Fruit fly (Drosophila melanogaster) whole organism, embryonic: Measurements from ENCODE around the gene CG8326.

Experiments
- ATbp ChIP-seq: fragments of 200-800 bp; sonication (Bioruptor generic); optimal IDR thresholded peaks from 2 replicates; lab custom pipeline; 2017; ENCODE audit warnings: missing biosample characterization, mild to moderate bottlenecking, missing genetic modification characterization, missing genetic modification reagents
- Antp ChIP-seq: fragments of 200-800 bp; sonication (Bioruptor generic); optimal IDR thresholded peaks from 3 replicates; lab custom pipeline; 2016; ENCODE audit warnings: missing biosample characterization, missing genetic modification characterization
- Asciz ChIP-seq: fragments of 200-800 bp; sonication (Bioruptor generic); optimal IDR thresholded peaks from 2 replicates; lab custom pipeline; 2017; ENCODE audit warnings: missing biosample characterization, mild to moderate bottlenecking, missing genetic modification characterization, missing genetic modification reagents
- CG10147 ChIP-seq: fragments of 200-800 bp; sonication (Bioruptor generic); optimal IDR thresholded peaks from 2 replicates; lab custom pipeline; 2019; ENCODE audit warnings: missing biosample characterization, mild to moderate bottlenecking, missing genetic modification characterization, moderate library complexity
- CG12155 ChIP-seq: fragments of 200-800 bp; sonication (Bioruptor generic); optimal IDR thresholded peaks from 3 replicates; lab custom pipeline; 2016; ENCODE audit warnings: missing biosample characterization, missing genetic modification characterization
- CG12219 ChIP-seq: fragments of 200-800 bp; sonication (Bioruptor generic); optimal IDR thresholded peaks from 3 replicates; lab custom pipeline; 2018; ENCODE audit warnings: missing biosample characterization, mild to moderate bottlenecking, missing genetic modification characterization
- CG12744 ChIP-seq: fragments of 200-800 bp; sonication (Bioruptor generic); optimal IDR thresholded peaks from 2 replicates; lab custom pipeline; 2016; ENCODE audit warnings: missing biosample characterization, missing genetic modification characterization
- CG13296 ChIP-seq: fragments of 200-800 bp; sonication (Bioruptor generic); optimal IDR thresholded peaks from 3 replicates; lab custom pipeline; 2018; ENCODE audit warnings: missing biosample characterization, mild to moderate bottlenecking, missing genetic modification characterization
- CG13424 ChIP-seq: fragments of 200-800 bp; sonication (Bioruptor generic); optimal IDR thresholded peaks from 2 replicates; lab custom pipeline; 2019; ENCODE audit warnings: missing biosample characterization, mild to moderate bottlenecking, missing genetic modification characterization, moderate library complexity
- CG17186 ChIP-seq: fragments of 200-800 bp; sonication (Bioruptor generic); optimal IDR thresholded peaks from 3 replicates; lab custom pipeline; 2017; ENCODE audit warnings: missing biosample characterization, missing genetic modification reagents, missing genetic modification characterization
- CG17802 ChIP-seq: fragments of 200-800 bp; sonication (Bioruptor generic); optimal IDR thresholded peaks from 2 replicates; lab custom pipeline; 2018; ENCODE audit warnings: missing biosample characterization, mild to moderate bottlenecking, missing genetic modification characterization, moderate library complexity
- CG18476 ChIP-seq: fragments of 200-800 bp; sonication (Bioruptor generic); optimal IDR thresholded peaks from 2 replicates; lab custom pipeline; 2016; ENCODE audit warnings: missing biosample characterization, mild to moderate bottlenecking, missing genetic modification characterization
- CG2116 ChIP-seq: fragments of 200-800 bp; sonication (Bioruptor generic); optimal IDR thresholded peaks from 3 replicates; lab custom pipeline; 2018; ENCODE audit warnings: missing biosample characterization, mild to moderate bottlenecking, missing genetic modification characterization
- CG2199 ChIP-seq: fragments of 200-800 bp; sonication (Bioruptor generic); IDR thresholded peaks from 3 replicates; pipeline ENCODE4 v1.3.6; 2022; ENCODE audit warnings: missing biosample characterization, missing genetic modification characterization
- CG30431 ChIP-seq: fragments of 200-800 bp; sonication (Bioruptor generic); optimal IDR thresholded peaks from 2 replicates; lab custom pipeline; 2017; ENCODE audit warnings: missing biosample characterization, missing genetic modification characterization
- CG3065 ChIP-seq: fragments of 200-800 bp; sonication (Bioruptor generic); optimal IDR thresholded peaks from 2 replicates; lab custom pipeline; 2016; ENCODE audit warnings: missing biosample characterization, missing genetic modification characterization
- CG31365 ChIP-seq: fragments of 200-800 bp; sonication (Bioruptor generic); optimal IDR thresholded peaks from 2 replicates; lab custom pipeline; 2018; ENCODE audit warnings: missing biosample characterization, mild to moderate bottlenecking, missing genetic modification characterization
- CG34224 ChIP-seq: fragments of 200-800 bp; sonication (Bioruptor generic); IDR thresholded peaks from 3 replicates; pipeline ENCODE4 v1.3.6; 2022; ENCODE audit warnings: missing biosample characterization, missing genetic modification characterization; ENCODE audit not compliant: partially characterized antibody
- CG4282 ChIP-seq: fragments of 200-800 bp; sonication (Bioruptor generic); optimal IDR thresholded peaks from 2 replicates; lab custom pipeline; 2016; ENCODE audit warnings: missing biosample characterization, missing genetic modification characterization
- CG4328 ChIP-seq: fragments of 200-800 bp; sonication (Bioruptor generic); optimal IDR thresholded peaks from 3 replicates; lab custom pipeline; 2017; ENCODE audit warnings: missing biosample characterization, missing genetic modification reagents, missing genetic modification characterization
- CG5180 ChIP-seq: fragments of 200-800 bp; sonication (Bioruptor generic); optimal IDR thresholded peaks from 3 replicates; lab custom pipeline; 2017; ENCODE audit warnings: missing biosample characterization, missing genetic modification characterization, mild to moderate bottlenecking, moderate library complexity, missing genetic modification reagents
- CG7928 ChIP-seq: fragments of 200-800 bp; sonication (Bioruptor generic); optimal IDR thresholded peaks from 2 replicates; lab custom pipeline; 2017; ENCODE audit warnings: missing biosample characterization, mild to moderate bottlenecking, missing genetic modification characterization
- CG8924 ChIP-seq: fragments of 200-800 bp; optimal IDR thresholded peaks from 3 replicates; lab custom pipeline; 2019; ENCODE audit warnings: missing biosample characterization, mild to moderate bottlenecking, missing genetic modification characterization, moderate library complexity
- Dek ChIP-seq: fragments of 200-800 bp; sonication (Bioruptor generic); optimal IDR thresholded peaks from 3 replicates; lab custom pipeline; 2019; ENCODE audit warnings: missing biosample characterization, mild to moderate bottlenecking, missing genetic modification characterization, moderate library complexity
- Dp ChIP-seq: fragments of 200-800 bp; sonication (Bioruptor generic); optimal IDR thresholded peaks from 2 replicates; lab custom pipeline; 2018; ENCODE audit warnings: missing biosample characterization, mild to moderate bottlenecking, missing genetic modification characterization, moderate library complexity
- Dref ChIP-seq: fragments of 200-800 bp; sonication (Bioruptor generic); IDR thresholded peaks from 2 replicates; pipeline ENCODE4 v1.3.6; 2022; ENCODE audit warnings: missing biosample characterization, missing genetic modification characterization
- Fer1 ChIP-seq: fragments of 200-800 bp; sonication (Bioruptor generic); optimal IDR thresholded peaks from 2 replicates; lab custom pipeline; 2017; ENCODE audit warnings: missing biosample characterization, mild to moderate bottlenecking, missing genetic modification characterization
- HLH3B ChIP-seq: fragments of 200-800 bp; sonication (Bioruptor generic); IDR thresholded peaks from 2 replicates; pipeline ENCODE4 v1.3.6; 2022; ENCODE audit warnings: missing biosample characterization, missing genetic modification characterization
- Hmr ChIP-seq: fragments of 200-800 bp; sonication (Bioruptor generic); optimal IDR thresholded peaks from 3 replicates; lab custom pipeline; 2017; ENCODE audit warnings: mild to moderate bottlenecking, missing biosample characterization, missing genetic modification reagents, missing genetic modification characterization
- MESR4 ChIP-seq: fragments of 200-800 bp; sonication (Bioruptor generic); optimal IDR thresholded peaks from 2 replicates; lab custom pipeline; 2018; ENCODE audit warnings: missing biosample characterization, mild to moderate bottlenecking, missing genetic modification characterization, moderate library complexity
- MTF-1 ChIP-seq: fragments of 200-800 bp; sonication (Bioruptor generic); optimal IDR thresholded peaks from 2 replicates; lab custom pipeline; 2018; ENCODE audit warnings: missing biosample characterization, mild to moderate bottlenecking, missing genetic modification characterization, borderline replicate concordance
- NK7.1 ChIP-seq: fragments of 200-800 bp; sonication (Bioruptor generic); optimal IDR thresholded peaks from 3 replicates; lab custom pipeline; 2016; ENCODE audit warnings: missing biosample characterization, missing genetic modification characterization
- Poxn ChIP-seq: fragments of 200-800 bp; sonication (Bioruptor generic); IDR thresholded peaks from 2 replicates; pipeline ENCODE4 v1.3.6; 2022; ENCODE audit warnings: missing biosample characterization, missing genetic modification characterization
- Usf ChIP-seq: fragments of 200-800 bp; sonication (Bioruptor generic); optimal IDR thresholded peaks from 2 replicates; lab custom pipeline; 2017; ENCODE audit warnings: missing genotype, missing biosample characterization, missing genetic modification characterization
- bab2 ChIP-seq: fragments of 200-800 bp; sonication (Bioruptor generic); optimal IDR thresholded peaks from 2 replicates; lab custom pipeline; 2016; ENCODE audit warnings: missing biosample characterization, missing genetic modification characterization
- bigmax ChIP-seq: fragments of 200-800 bp; sonication (Bioruptor generic); optimal IDR thresholded peaks from 2 replicates; lab custom pipeline; 2018; ENCODE audit warnings: missing biosample characterization, mild to moderate bottlenecking, missing genetic modification characterization
- fru ChIP-seq: fragments of >200 bp; optimal IDR thresholded peaks from 2 replicates; lab custom pipeline; 2017
- fu2 ChIP-seq: fragments of 200-800 bp; sonication (Bioruptor generic); optimal IDR thresholded peaks from 2 replicates; lab custom pipeline; 2016; ENCODE audit warnings: missing biosample characterization, missing genetic modification characterization
- gem ChIP-seq: fragments of 200-800 bp; sonication (Bioruptor generic); optimal IDR thresholded peaks from 2 replicates; lab custom pipeline; 2019; ENCODE audit warnings: missing biosample characterization, mild to moderate bottlenecking, missing genetic modification characterization, moderate library complexity
- grn ChIP-seq: fragments of 200-800 bp; sonication (Bioruptor generic); optimal IDR thresholded peaks from 3 replicates; lab custom pipeline; 2017; ENCODE audit warnings: missing biosample characterization, missing genetic modification characterization
- ind ChIP-seq: fragments of 200-800 bp; sonication (Bioruptor generic); optimal IDR thresholded peaks from 3 replicates; lab custom pipeline; 2016; ENCODE audit warnings: missing biosample characterization, missing genetic modification characterization
- lab ChIP-seq: fragments of 200-800 bp; sonication (Bioruptor generic); optimal IDR thresholded peaks from 3 replicates; lab custom pipeline; 2017; ENCODE audit warnings: missing biosample characterization, missing genetic modification characterization, mild to moderate bottlenecking, moderate library complexity, missing genetic modification reagents
- pb ChIP-seq: fragments of 200-800 bp; sonication (Bioruptor generic); optimal IDR thresholded peaks from 3 replicates; lab custom pipeline; 2016; ENCODE audit warnings: missing biosample characterization, missing genetic modification characterization
- pum ChIP-seq: fragments of 200-800 bp; sonication (Bioruptor generic); optimal IDR thresholded peaks from 2 replicates; lab custom pipeline; 2016; ENCODE audit warnings: missing biosample characterization, missing genetic modification characterization
- ro ChIP-seq: fragments of 200-800 bp; sonication (Bioruptor generic); IDR thresholded peaks from 2 replicates; pipeline ENCODE4 v1.3.6; 2022; ENCODE audit warnings: missing biosample characterization, missing genetic modification characterization
- sima ChIP-seq: fragments of 200-800 bp; sonication (Bioruptor generic); optimal IDR thresholded peaks from 2 replicates; lab custom pipeline; 2016; ENCODE audit warnings: missing biosample characterization, missing genetic modification characterization
- slp2 ChIP-seq: fragments of 200-800 bp; sonication (Bioruptor generic); optimal IDR thresholded peaks from 2 replicates; lab custom pipeline; 2016; ENCODE audit warnings: missing biosample characterization, missing genetic modification characterization
- sug ChIP-seq: fragments of 200-800 bp; optimal IDR thresholded peaks from 2 replicates; lab custom pipeline; 2019; ENCODE audit warnings: missing biosample characterization, mild to moderate bottlenecking, missing genetic modification characterization, moderate library complexity
- tap ChIP-seq: fragments of 200-800 bp; optimal IDR thresholded peaks from 3 replicates; lab custom pipeline; 2019; ENCODE audit warnings: missing biosample characterization, mild to moderate bottlenecking, missing genetic modification characterization, moderate library complexity
- unc-4 ChIP-seq: fragments of 200-800 bp; sonication (Bioruptor generic); IDR thresholded peaks from 2 replicates; pipeline ENCODE4 v1.3.6; 2022; ENCODE audit warnings: missing biosample characterization, missing genetic modification characterization; ENCODE audit not compliant: partially characterized antibody

The CG8326 gene

DNA sequence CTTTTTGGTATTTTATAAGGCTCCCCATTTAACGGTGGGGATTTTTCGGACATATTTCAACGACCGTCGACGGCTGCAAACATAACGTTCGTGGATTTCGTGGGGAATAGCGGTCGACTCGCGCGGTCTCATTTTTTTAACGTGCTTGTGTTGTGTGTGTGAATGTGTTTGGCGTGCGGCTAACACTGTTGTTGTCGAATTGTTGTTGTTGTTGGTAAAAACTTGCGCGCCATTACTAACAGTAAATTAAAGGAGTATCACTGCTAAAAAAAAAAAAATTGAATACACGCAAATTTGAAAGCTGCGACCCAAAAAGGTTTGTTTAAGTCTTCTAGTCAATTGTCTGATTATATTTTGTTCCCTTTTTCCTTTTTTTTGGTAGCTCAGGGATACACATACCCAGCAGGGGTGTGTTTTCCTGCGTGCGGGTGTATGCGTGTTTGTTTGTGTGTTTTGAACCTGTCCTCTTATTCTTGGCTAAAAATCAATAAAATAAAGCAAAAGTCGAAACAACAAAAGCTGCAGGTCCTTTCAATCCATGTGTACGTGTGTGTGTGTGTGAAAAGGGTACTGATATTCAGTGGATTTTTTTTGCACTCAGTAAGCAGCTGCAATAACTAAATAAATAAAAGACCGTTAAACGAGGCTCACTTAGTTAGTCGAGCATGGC lies 49.4 kb downstream of the CG8326 start, which contains the start of gene CG12991 (continued):
- TF ChIP-seq NK7.1 (GFP tag; lab: Kevin White, UChicago), result no peak
- no peak for TF ChIP-seq CG10147 (GFP tag; lab: Kevin White, UChicago)
- TF ChIP-seq MTF-1 (GFP tag; lab: Kevin White, UChicago), result no peak
- TF ChIP-seq Hmr, result peak; percentile 7
- no peak for TF ChIP-seq Asciz
- TF ChIP-seq Fer1 (GFP tag; lab: Kevin White, UChicago), result peak; percentile 52
- no peak for TF ChIP-seq CG34224 (GFP tag; lab: Robert Waterston, UW)
- peak; percentile 9 for TF ChIP-seq gem (tag; lab: Kevin White, UChicago)
- no peak for TF ChIP-seq CG18476 (GFP tag; lab: Kevin White, UChicago)
- TF ChIP-seq fu2 (GFP tag; lab: Kevin White, UChicago), result no peak
- no peak for TF ChIP-seq Usf (GFP tag; lab: Kevin White, UChicago)
- TF ChIP-seq ATbp, result no peak
- no peak for TF ChIP-seq CG12744 (GFP tag; lab: Kevin White, UChicago)
- TF ChIP-seq CG2116 (GFP tag; lab: Kevin White, UChicago), result no peak
- no peak for TF ChIP-seq Poxn
- TF ChIP-seq bigmax (GFP tag; lab: Kevin White, UChicago), result no peak
- TF ChIP-seq lab (GFP tag; lab: Kevin White, UChicago), result peak; percentile 37
- TF ChIP-seq ind (GFP tag; lab: Kevin White, UChicago), result peak; percentile 7
- TF ChIP-seq Dref, result no peak
- TF ChIP-seq ro (GFP tag; lab: Robert Waterston, UW), result no peak
- TF ChIP-seq pum, result no peak
- no peak for TF ChIP-seq pb (GFP tag; lab: Kevin White, UChicago)
- TF ChIP-seq CG8924 (tag; lab: Kevin White, UChicago), result no peak
- TF ChIP-seq CG12155 (GFP tag; lab: Kevin White, UChicago), result no peak
- no peak for TF ChIP-seq tap (tag; lab: Kevin White, UChicago)
- no peak for TF ChIP-seq CG3065 (GFP tag; lab: Kevin White, UChicago)
- TF ChIP-seq sima (GFP tag; lab: Kevin White, UChicago), result no peak
- TF ChIP-seq CG17802, result no peak
- no peak for TF ChIP-seq CG2199 (GFP tag; lab: Robert Waterston, UW)
- TF ChIP-seq Dek (tag; lab: Kevin White, UChicago), result no peak
- no peak for TF ChIP-seq CG17186 (GFP tag; lab: Kevin White, UChicago)
- no peak for TF ChIP-seq CG7928
- no peak for TF ChIP-seq sug (tag; lab: Kevin White, UChicago)
- no peak for TF ChIP-seq CG30431 (GFP tag; lab: Kevin White, UChicago)
- TF ChIP-seq fru (lab: Kevin White, UChicago), result no peak
- TF ChIP-seq MESR4 (GFP tag; lab: Kevin White, UChicago), result peak; percentile 39
- no peak for TF ChIP-seq bab2 (GFP tag; lab: Kevin White, UChicago)
- no peak for TF ChIP-seq CG31365
- TF ChIP-seq HLH3B (GFP tag; lab: Robert Waterston, UW), result peak; percentile 20; the same call in 1 of the 2 replicates
- TF ChIP-seq CG12219 (GFP tag; lab: Kevin White, UChicago), result peak; percentile 8
- no peak for TF ChIP-seq Dp (GFP tag; lab: Kevin White, UChicago)
- TF ChIP-seq CG4282 (GFP tag; lab: Kevin White, UChicago), result no peak
- TF ChIP-seq CG5180 (GFP tag; lab: Kevin White, UChicago), result no peak
- no peak for TF ChIP-seq CG4328 (GFP tag; lab: Kevin White, UChicago)
- TF ChIP-seq slp2 (GFP tag; lab: Kevin White, UChicago), result no peak
- no peak for TF ChIP-seq unc-4 (GFP tag; lab: Robert Waterston, UW)
- peak; percentile 15 for TF ChIP-seq CG13296
- TF ChIP-seq CG13424 (tag; lab: Kevin White, UChicago), result no peak
- TF ChIP-seq Antp (GFP tag; lab: Kevin White, UChicago), result no peak
- no peak for TF ChIP-seq grn (GFP tag; lab: Kevin White, UChicago)
